Worm (Caenorhabditis elegans) whole organism, L4/young adult: Measurements from ENCODE around the gene clec-84.

ENCODE experiments used
- W03F9.2 ChIP-seq: fragments of 150-350 bp; optimal IDR thresholded peaks from 2 replicates; lab custom pipeline; 2014; ENCODE audit warnings: missing biosample characterization, missing genetic modification characterization
- dao-5 ChIP-seq: sonication (generic microtip); optimal IDR thresholded peaks from 2 replicates; lab custom pipeline; 2016; ENCODE audit warnings: missing genotype, missing genetic modification characterization, moderate library complexity, missing compliant biosample characterization
- him-1 ChIP-seq: sonication (generic microtip); optimal IDR thresholded peaks from 2 replicates; lab custom pipeline; 2016; ENCODE audit warnings: missing genotype, missing genetic modification reagents, missing genetic modification characterization, missing compliant biosample characterization

Gene clec-84

DNA sequence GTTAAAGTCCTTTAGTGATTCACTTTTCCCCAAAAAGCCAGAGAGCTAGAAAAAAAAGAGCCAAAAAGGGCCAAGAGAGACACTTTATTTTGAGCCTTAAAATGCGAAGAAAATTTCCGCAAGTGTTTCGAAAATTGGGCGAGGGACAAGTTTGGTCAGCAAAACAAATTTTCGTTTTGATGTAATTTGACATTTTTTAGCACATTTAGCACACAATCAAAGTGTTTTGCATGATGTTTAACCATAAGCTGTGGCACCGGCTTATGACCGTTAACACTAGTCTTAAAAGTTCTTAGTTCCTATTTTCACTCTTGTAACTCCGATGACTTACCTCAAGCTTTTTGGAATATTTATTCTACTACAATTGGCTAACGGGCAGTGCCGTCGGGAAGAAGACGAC, 21.9 kb upstream of the clec-84 start, which contains the start of gene Y54G2A.37:
TSS of gene Y54G2A.37 (plus strand) at position 301 of the 400 bp plus-strand sequence.
- no peak for TF ChIP-seq W03F9.2 (tag; lab: Kevin White, UChicago)
- TF ChIP-seq him-1, result no peak

DNA sequence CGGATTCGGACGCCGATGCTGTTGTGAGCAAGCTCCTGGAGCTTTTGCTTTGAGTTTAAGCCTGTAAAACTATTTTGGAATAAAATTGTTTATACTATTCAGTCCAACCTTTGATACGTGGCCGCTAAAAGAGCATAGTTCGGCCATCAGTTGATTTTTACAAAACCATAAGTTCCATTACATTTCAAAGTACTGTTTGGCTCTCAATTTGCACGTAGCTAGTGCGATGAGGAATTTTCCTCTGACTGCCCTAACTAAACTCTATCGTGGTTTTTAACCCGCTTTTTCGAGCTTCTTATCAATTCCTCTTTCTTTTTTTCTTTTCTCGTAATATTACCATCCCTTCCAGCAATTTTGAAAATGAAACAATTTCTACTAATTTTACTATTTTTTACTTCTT, 18.8 kb upstream of the clec-84 start, which contains the start of gene clec-80:
TSS of gene clec-80 (plus strand) at position 301 of the 400 bp plus-strand sequence.
- TF ChIP-seq him-1, result no peak
- TF ChIP-seq dao-5 (tag; lab: Kevin White, UChicago), result no peak
- no peak for TF ChIP-seq W03F9.2 (tag; lab: Kevin White, UChicago)

ce11 chrIV:2825460-2826103, 16.7 kb upstream of the clec-84 start:
- TF ChIP-seq him-1 (no peak), dao-5 (tag; lab: Kevin White, UChicago) (no peak), W03F9.2 (tag; lab: Kevin White, UChicago) (no peak)

DNA sequence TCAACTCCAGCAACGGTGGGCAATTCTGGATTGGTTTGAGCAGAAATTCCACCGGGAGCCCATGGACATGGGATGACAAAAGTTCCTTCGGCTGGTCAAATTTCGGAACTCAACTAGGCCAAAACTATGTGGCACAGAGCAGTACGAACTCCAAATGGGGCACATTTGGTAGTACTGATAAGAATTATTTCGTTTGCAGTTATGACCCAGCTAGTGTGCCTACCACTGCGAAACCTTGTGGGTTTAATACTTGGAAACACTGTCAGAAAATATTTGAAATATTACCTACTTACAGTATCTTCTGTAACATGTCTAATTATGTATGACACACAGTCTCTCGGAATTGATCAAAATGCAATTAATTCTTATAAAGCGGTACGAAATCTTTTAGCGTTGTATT, 15.9 kb upstream of the clec-84 start:
- TF ChIP-seq him-1 (no peak), W03F9.2 (tag; lab: Kevin White, UChicago) (no peak), dao-5 (tag; lab: Kevin White, UChicago) (no peak)

DNA sequence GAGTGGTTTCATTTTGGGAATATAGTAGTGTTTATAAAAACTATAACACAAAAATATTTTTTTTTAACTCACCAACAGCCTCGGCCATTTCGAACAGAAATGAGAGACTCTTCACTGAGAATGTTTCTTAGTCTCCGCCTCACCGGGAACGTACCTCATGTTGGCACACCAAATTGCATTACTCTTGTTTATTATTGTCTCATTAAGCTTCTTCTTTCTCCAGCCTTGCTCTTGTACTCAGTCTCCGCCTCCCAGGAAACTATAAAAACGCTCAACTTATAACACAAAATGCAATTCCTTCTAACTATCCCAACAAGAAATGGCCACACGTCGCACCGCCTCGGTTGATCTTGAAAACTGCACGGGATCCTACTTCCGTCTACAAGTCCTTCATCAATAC, 9.7 kb upstream of the clec-84 start, which contains the start of the genes Y54G2A.48 and pudl-1:
TSS of gene Y54G2A.48 (minus strand) at position 101 of the 400 bp plus-strand sequence.
TSS of gene pudl-1 (plus strand) at position 320 of the 400 bp plus-strand sequence.
- no peak for TF ChIP-seq him-1
- TF ChIP-seq W03F9.2 (tag; lab: Kevin White, UChicago), result no peak
- TF ChIP-seq dao-5 (tag; lab: Kevin White, UChicago), result no peak

- TF ChIP-seq dao-5 (tag; lab: Kevin White, UChicago), result no peak
- no peak for TF ChIP-seq him-1
These were observed 7.7 kb upstream of the clec-84 start, which contains the start of gene pudl-2 for ce11 chrIV:2834516-2834915. pudl-2 (plus strand) TSS chrIV:2834816.

ce11 chrIV:2835364-2835763, 6.9 kb upstream of the clec-84 start, which contains the start of gene clec-82:
clec-82 (plus strand) TSS chrIV:2835664.
- TF ChIP-seq W03F9.2 (tag; lab: Kevin White, UChicago) (no peak), dao-5 (tag; lab: Kevin White, UChicago) (no peak), him-1 (no peak)

DNA sequence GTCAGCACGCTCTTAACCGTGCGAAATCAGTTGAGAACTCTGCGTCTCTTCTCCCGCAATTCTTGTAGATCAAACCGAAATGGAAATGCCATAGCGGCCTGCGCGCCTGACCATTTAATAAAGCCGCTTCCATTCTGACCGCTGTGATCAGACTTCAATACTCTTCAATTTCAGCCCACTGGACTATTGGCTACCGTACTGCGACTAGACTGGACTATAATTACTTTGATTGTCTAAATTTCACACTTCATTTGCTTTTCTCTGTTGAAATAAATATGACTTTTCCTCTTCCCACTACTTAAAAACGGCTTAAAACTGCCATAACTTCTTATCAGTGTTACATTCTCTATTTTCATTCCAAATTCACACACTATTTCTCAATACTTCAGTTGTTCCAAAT, 4.0 kb upstream of the clec-84 start, which contains the start of gene Y54G2A.7:
TSS of gene Y54G2A.7 (plus strand) at position 301 of the 400 bp plus-strand sequence.
- no peak for TF ChIP-seq dao-5 (tag; lab: Kevin White, UChicago)
- TF ChIP-seq him-1, result no peak
- no peak for TF ChIP-seq W03F9.2 (tag; lab: Kevin White, UChicago)

DNA sequence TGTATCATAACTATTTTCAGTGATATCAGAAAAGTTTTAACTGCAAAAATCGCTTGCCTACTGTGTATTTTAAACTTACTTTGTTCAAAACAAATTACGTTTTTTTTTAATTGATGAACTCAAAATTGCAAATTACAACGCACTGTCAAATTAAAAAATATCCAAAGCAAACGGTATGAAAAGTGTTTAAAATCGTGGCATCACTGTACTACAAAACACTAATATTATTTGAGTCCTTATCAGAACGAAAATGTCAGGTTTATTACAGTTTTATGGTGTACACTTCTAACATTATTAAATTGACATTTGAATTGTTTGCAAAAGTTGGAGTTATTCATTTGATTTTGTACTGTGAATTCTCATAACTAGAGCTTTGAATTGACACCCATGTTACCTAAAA, 1.0 kb upstream of the clec-84 start, which contains the start of gene clec-83:
TSS of gene clec-83 (minus strand) at position 213 of the 400 bp plus-strand sequence.
- TF ChIP-seq him-1 (no peak), W03F9.2 (tag; lab: Kevin White, UChicago) (no peak), dao-5 (tag; lab: Kevin White, UChicago) (no peak)

ce11 chrIV:2843882-2844281, 1.6 kb downstream of the clec-84 start, which contains the start of gene Y54G2A.15:
Y54G2A.15 (minus strand) TSS chrIV:2843982.
- TF ChIP-seq dao-5 (tag; lab: Kevin White, UChicago) (no peak), W03F9.2 (tag; lab: Kevin White, UChicago) (no peak), him-1 (no peak)

DNA sequence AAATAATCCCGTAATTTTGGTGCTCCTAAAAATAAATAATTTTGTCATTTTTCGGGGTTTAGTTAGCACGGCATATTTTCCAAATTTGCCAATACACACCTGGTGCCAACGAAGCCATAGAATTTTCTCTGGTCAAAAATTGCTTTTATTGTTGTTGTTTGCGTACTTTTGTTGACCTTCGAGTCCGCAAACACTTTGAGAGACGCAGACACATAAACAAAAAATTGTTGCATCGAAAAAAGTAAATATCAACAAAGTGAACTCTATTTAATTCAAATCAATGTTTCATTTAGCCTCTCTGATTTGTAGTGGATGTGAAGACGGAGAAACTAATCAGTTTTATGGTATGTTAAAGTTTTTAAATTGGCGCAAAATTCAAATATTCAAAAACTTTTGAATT, 4.0 kb downstream of the clec-84 start, which contains the start of gene Y54G2A.40:
TSS of gene Y54G2A.40 (plus strand) at position 213 of the 400 bp plus-strand sequence.
- TF ChIP-seq W03F9.2 (tag; lab: Kevin White, UChicago) (no peak), dao-5 (tag; lab: Kevin White, UChicago) (no peak), him-1 (no peak)

DNA sequence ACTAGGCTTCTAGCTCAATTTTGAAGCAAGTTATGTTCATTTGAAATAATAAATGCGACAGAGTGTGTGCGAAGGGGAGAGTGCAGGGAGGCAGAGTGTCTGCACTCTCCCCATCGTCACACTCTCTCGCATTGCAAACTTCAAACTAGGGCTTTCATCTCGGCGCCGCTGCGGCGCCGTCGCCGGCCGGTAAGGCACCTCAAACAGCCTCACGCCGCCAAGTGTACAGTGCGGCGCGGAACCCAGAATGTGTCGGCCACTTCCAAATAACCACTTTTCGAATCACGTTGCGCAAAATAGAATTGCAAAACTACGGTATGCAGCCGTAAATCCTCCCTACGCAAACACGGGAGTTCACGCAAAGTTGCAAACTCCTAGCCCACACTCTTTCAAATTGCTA, 7.0 kb downstream of the clec-84 start:
- TF ChIP-seq him-1 (no peak), dao-5 (tag; lab: Kevin White, UChicago) (no peak), W03F9.2 (tag; lab: Kevin White, UChicago) (no peak)

ce11 chrIV:2850586-2850985, 8.3 kb downstream of the clec-84 start, which contains the start of gene clec-85:
clec-85 (plus strand) TSS chrIV:2850886.
- no peak for TF ChIP-seq dao-5 (tag; lab: Kevin White, UChicago)
- TF ChIP-seq him-1, result no peak
- no peak for TF ChIP-seq W03F9.2 (tag; lab: Kevin White, UChicago)

ce11 chrIV:2851625-2852024, 9.4 kb downstream of the clec-84 start:
- TF ChIP-seq him-1 (no peak), dao-5 (tag; lab: Kevin White, UChicago) (no peak), W03F9.2 (tag; lab: Kevin White, UChicago) (no peak)
